Worm (Caenorhabditis elegans) whole organism, early embryonic: ENCODE measurements around the gene K08D8.9.

Experiments
- F13C5.2 ChIP-seq: sonication (generic microtip); optimal IDR thresholded peaks from 2 replicates; lab custom pipeline; 2017; ENCODE audit warnings: mild to moderate bottlenecking, missing genetic modification characterization, inconsistent platforms, missing compliant biosample characterization
- hmbx-1 ChIP-seq: sonication (generic microtip); optimal IDR thresholded peaks from 2 replicates; lab custom pipeline; 2016; ENCODE audit warnings: mild to moderate bottlenecking, missing genetic modification characterization, missing compliant biosample characterization
- pes-1 ChIP-seq: fragments of 200-800 bp; sonication (Bioruptor generic); IDR thresholded peaks from 2 replicates; pipeline ENCODE4 v1.3.6; 2022; ENCODE audit warnings: missing genetic modification reagents, missing genetic modification characterization, missing compliant biosample characterization

The K08D8.9 gene

ce11 chrIV:12948470-12948869, 49.0 kb downstream of the K08D8.9 start, which contains the start of gene F55G11.10:
TSS of gene F55G11.10 (plus strand) at chrIV:12948770.
- TF ChIP-seq hmbx-1 (tag; lab: Kevin White, UChicago) (no peak), F13C5.2 (no peak), pes-1 (GFP tag; lab: Robert Waterston, UW) (no peak)
